Fruit fly (Drosophila melanogaster) whole organism, embryonic: Measurements from ENCODE around the gene AstC-R1.
A peak's percentile ranks its signal among the peaks of the same experiment; 100 is the strongest.

ENCODE experiments used
- Adf1 ChIP-seq: fragments of 200-800 bp; sonication (Bioruptor generic); IDR thresholded peaks from 2 replicates; pipeline ENCODE4 v1.3.6; 2022; ENCODE audit warnings: missing biosample characterization, missing genetic modification characterization
- Bteb2 ChIP-seq: fragments of 200-800 bp; sonication (Bioruptor generic); optimal IDR thresholded peaks from 2 replicates; lab custom pipeline; 2016; ENCODE audit warnings: missing biosample characterization, missing genetic modification characterization
- CG11723 ChIP-seq: fragments of 200-800 bp; sonication (Bioruptor generic); optimal IDR thresholded peaks from 2 replicates; lab custom pipeline; 2017; ENCODE audit warnings: missing biosample characterization, mild to moderate bottlenecking, missing genetic modification characterization
- CG14050 ChIP-seq: fragments of 200-800 bp; sonication (Bioruptor generic); IDR thresholded peaks from 3 replicates; pipeline ENCODE4 v1.3.6; 2022; ENCODE audit warnings: missing biosample characterization, missing genetic modification characterization
- CG14667 ChIP-seq: fragments of 200-800 bp; sonication (Bioruptor generic); IDR thresholded peaks from 2 replicates; pipeline ENCODE4 v1.3.6; 2022; ENCODE audit warnings: missing biosample characterization, missing genetic modification characterization
- CG14710 ChIP-seq: fragments of 200-800 bp; sonication (Bioruptor generic); optimal IDR thresholded peaks from 3 replicates; lab custom pipeline; 2019; ENCODE audit warnings: missing biosample characterization, mild to moderate bottlenecking, missing genetic modification characterization, moderate library complexity
- CG14860 ChIP-seq: fragments of 200-800 bp; sonication (Bioruptor generic); IDR thresholded peaks from 3 replicates; pipeline ENCODE4 v1.3.6; 2022; ENCODE audit warnings: missing biosample characterization, missing genetic modification characterization; ENCODE audit not compliant: partially characterized antibody
- CG15269 ChIP-seq: fragments of 200-800 bp; sonication (Bioruptor generic); optimal IDR thresholded peaks from 2 replicates; lab custom pipeline; 2018; ENCODE audit warnings: missing biosample characterization, mild to moderate bottlenecking, missing genetic modification characterization, moderate library complexity
- CG17186 ChIP-seq: fragments of 200-800 bp; sonication (Bioruptor generic); optimal IDR thresholded peaks from 3 replicates; lab custom pipeline; 2017; ENCODE audit warnings: missing biosample characterization, missing genetic modification reagents, missing genetic modification characterization
- CG17328 ChIP-seq: fragments of 200-800 bp; sonication (Bioruptor generic); IDR thresholded peaks from 2 replicates; pipeline ENCODE4 v1.3.6; 2022; ENCODE audit warnings: missing biosample characterization, missing genetic modification characterization
- CG2120 ChIP-seq: fragments of 200-800 bp; sonication (Bioruptor generic); optimal IDR thresholded peaks from 3 replicates; lab custom pipeline; 2016; ENCODE audit warnings: missing biosample characterization, missing genetic modification characterization
- CG2199 ChIP-seq: fragments of 200-800 bp; sonication (Bioruptor generic); IDR thresholded peaks from 3 replicates; pipeline ENCODE4 v1.3.6; 2022; ENCODE audit warnings: missing biosample characterization, missing genetic modification characterization
- CG2678 ChIP-seq: fragments of 200-800 bp; sonication (Bioruptor generic); optimal IDR thresholded peaks from 3 replicates; lab custom pipeline; 2019; ENCODE audit warnings: missing biosample characterization, mild to moderate bottlenecking, missing genetic modification characterization, moderate library complexity
- CG34224 ChIP-seq: fragments of 200-800 bp; sonication (Bioruptor generic); IDR thresholded peaks from 3 replicates; pipeline ENCODE4 v1.3.6; 2022; ENCODE audit warnings: missing biosample characterization, missing genetic modification characterization; ENCODE audit not compliant: partially characterized antibody
- CG7745 ChIP-seq: fragments of 200-800 bp; sonication (Bioruptor generic); optimal IDR thresholded peaks from 2 replicates; lab custom pipeline; 2018; ENCODE audit warnings: missing biosample characterization, mild to moderate bottlenecking, missing genetic modification characterization, moderate library complexity
- CG7928 ChIP-seq: fragments of 200-800 bp; sonication (Bioruptor generic); optimal IDR thresholded peaks from 2 replicates; lab custom pipeline; 2017; ENCODE audit warnings: missing biosample characterization, mild to moderate bottlenecking, missing genetic modification characterization
- CG8359 ChIP-seq: fragments of 200-800 bp; sonication (Bioruptor generic); optimal IDR thresholded peaks from 2 replicates; lab custom pipeline; 2017; ENCODE audit warnings: missing biosample characterization, mild to moderate bottlenecking, missing genetic modification characterization, borderline replicate concordance
- CTCF ChIP-seq: fragments of 200-800 bp; sonication (Bioruptor generic); optimal IDR thresholded peaks from 2 replicates; lab custom pipeline; 2017; ENCODE audit warnings: missing biosample characterization, mild to moderate bottlenecking, missing genetic modification characterization, moderate library complexity
- D19A ChIP-seq: fragments of 200-800 bp; optimal IDR thresholded peaks from 3 replicates; lab custom pipeline; 2019; ENCODE audit warnings: missing biosample characterization, mild to moderate bottlenecking, missing genetic modification characterization, moderate library complexity
- Dip2 ChIP-seq: fragments of 200-800 bp; sonication (Bioruptor generic); IDR thresholded peaks from 2 replicates; pipeline ENCODE4 v1.3.6; 2022; ENCODE audit warnings: missing biosample characterization, missing genetic modification characterization
- Dll ChIP-seq: fragments of 200-800 bp; sonication (Bioruptor generic); IDR thresholded peaks from 4 replicates; pipeline ENCODE4 v1.3.6; 2022; ENCODE audit warnings: missing biosample characterization, missing genetic modification characterization; ENCODE audit not compliant: partially characterized antibody
- Doc2 ChIP-seq: fragments of 200-800 bp; sonication (Bioruptor generic); IDR thresholded peaks from 2 replicates; pipeline ENCODE4 v1.3.6; 2022; ENCODE audit warnings: missing biosample characterization, missing genetic modification characterization
- Dp ChIP-seq: fragments of 200-800 bp; sonication (Bioruptor generic); optimal IDR thresholded peaks from 2 replicates; lab custom pipeline; 2018; ENCODE audit warnings: missing biosample characterization, mild to moderate bottlenecking, missing genetic modification characterization, moderate library complexity
- Dref ChIP-seq: fragments of 200-800 bp; sonication (Bioruptor generic); IDR thresholded peaks from 2 replicates; pipeline ENCODE4 v1.3.6; 2022; ENCODE audit warnings: missing biosample characterization, missing genetic modification characterization
- Ets65A ChIP-seq: fragments of 200-800 bp; sonication (Bioruptor generic); peaks from one replicate; lab custom pipeline; 2016; ENCODE audit warnings: missing biosample characterization, missing genetic modification characterization
- H2.0 ChIP-seq: fragments of 200-800 bp; sonication (Bioruptor generic); IDR thresholded peaks from 2 replicates; pipeline ENCODE4 v1.3.6; 2022; ENCODE audit warnings: missing biosample characterization, missing genetic modification characterization
- Hsf ChIP-seq: fragments of 200-800 bp; sonication (Bioruptor generic); optimal IDR thresholded peaks from 3 replicates; lab custom pipeline; 2016; ENCODE audit warnings: missing biosample characterization, missing genetic modification characterization
- Lpt ChIP-seq: fragments of >200 bp; optimal IDR thresholded peaks from 2 replicates; lab custom pipeline; 2018; ENCODE audit warnings: missing biosample characterization, missing genetic modification characterization
- MESR4 ChIP-seq: fragments of 200-800 bp; sonication (Bioruptor generic); optimal IDR thresholded peaks from 2 replicates; lab custom pipeline; 2018; ENCODE audit warnings: missing biosample characterization, mild to moderate bottlenecking, missing genetic modification characterization, moderate library complexity
- Tbp ChIP-seq: fragments of >200 bp; optimal IDR thresholded peaks from 2 replicates; lab custom pipeline; 2018; ENCODE audit warnings: missing biosample characterization, missing genetic modification characterization
- Usf ChIP-seq: fragments of 200-800 bp; sonication (Bioruptor generic); optimal IDR thresholded peaks from 2 replicates; lab custom pipeline; 2017; ENCODE audit warnings: missing genotype, missing biosample characterization, missing genetic modification characterization
- bbx ChIP-seq: fragments of 200-800 bp; sonication (Bioruptor generic); IDR thresholded peaks from 2 replicates; pipeline ENCODE4 v1.3.6; 2022; ENCODE audit warnings: missing biosample characterization, missing genetic modification characterization; ENCODE audit not compliant: partially characterized antibody
- bowl ChIP-seq: fragments of 200-800 bp; sonication (Bioruptor generic); IDR thresholded peaks from 2 replicates; pipeline ENCODE4 v1.3.6; 2022; ENCODE audit warnings: missing biosample characterization, missing genetic modification characterization
- btn ChIP-seq: fragments of 200-800 bp; sonication (Bioruptor generic); optimal IDR thresholded peaks from 2 replicates; lab custom pipeline; 2016; ENCODE audit warnings: missing biosample characterization, missing genetic modification characterization
- cas ChIP-seq: fragments of 200-800 bp; sonication (Bioruptor generic); IDR thresholded peaks from 2 replicates; pipeline ENCODE4 v1.3.6; 2022; ENCODE audit warnings: missing biosample characterization, missing genetic modification characterization
- crp ChIP-seq, 2 experiments: fragments of 200-800 bp; sonication (Bioruptor generic); optimal IDR thresholded peaks; 2 replicates in 1 of 2; 3 replicates in 1 of 2; lab custom pipeline; 2017; ENCODE audit warnings: missing biosample characterization in 2 of 2, missing genetic modification characterization in 2 of 2, mild to moderate bottlenecking in 1 of 2, moderate library complexity in 1 of 2
- dpn ChIP-seq, 2 experiments: fragments of 200-800 bp; sonication (Bioruptor generic); optimal IDR thresholded peaks; 3 replicates each; lab custom pipeline; 2016; ENCODE audit warnings: missing biosample characterization in 2 of 2, missing genetic modification characterization in 2 of 2
- dysf ChIP-seq: fragments of 200-800 bp; sonication (Bioruptor generic); IDR thresholded peaks from 3 replicates; pipeline ENCODE4 v1.3.6; 2022; ENCODE audit warnings: missing biosample characterization, missing genetic modification characterization
- esg ChIP-seq: fragments of 200-800 bp; sonication (Bioruptor generic); conservative IDR thresholded peaks from 2 replicates; pipeline ENCODE4 v1.3.6; 2022; ENCODE audit warnings: missing biosample characterization, missing genetic modification characterization
- fru ChIP-seq: fragments of >200 bp; optimal IDR thresholded peaks from 2 replicates; lab custom pipeline; 2017
- h ChIP-seq: fragments of >200 bp; optimal IDR thresholded peaks from 2 replicates; lab custom pipeline; 2017
- her ChIP-seq: fragments of 200-800 bp; sonication (Bioruptor generic); optimal IDR thresholded peaks from 2 replicates; lab custom pipeline; 2016; ENCODE audit warnings: missing biosample characterization, missing genetic modification characterization
- insv ChIP-seq, 2 experiments: fragments of 200-800 bp; sonication (Bioruptor generic); optimal IDR thresholded peaks; 3 replicates each; lab custom pipeline; 2016 to 2018; ENCODE audit warnings: missing biosample characterization in 2 of 2, missing genetic modification characterization in 2 of 2
- kah ChIP-seq: fragments of 200-800 bp; sonication (Bioruptor generic); optimal IDR thresholded peaks from 2 replicates; lab custom pipeline; 2018; ENCODE audit warnings: missing biosample characterization, mild to moderate bottlenecking, missing genetic modification characterization
- nau ChIP-seq: fragments of 200-800 bp; sonication (Bioruptor generic); optimal IDR thresholded peaks from 3 replicates; lab custom pipeline; 2017; ENCODE audit warnings: missing biosample characterization, mild to moderate bottlenecking, missing genetic modification characterization, missing genetic modification reagents
- pb ChIP-seq: fragments of 200-800 bp; sonication (Bioruptor generic); optimal IDR thresholded peaks from 3 replicates; lab custom pipeline; 2016; ENCODE audit warnings: missing biosample characterization, missing genetic modification characterization
- psq ChIP-seq: fragments of 200-800 bp; sonication (Bioruptor generic); optimal IDR thresholded peaks from 2 replicates; lab custom pipeline; 2017; ENCODE audit warnings: missing biosample characterization, missing genetic modification characterization
- seq ChIP-seq: fragments of 200-800 bp; sonication (Bioruptor generic); IDR thresholded peaks from 2 replicates; pipeline ENCODE4 v1.3.6; 2022; ENCODE audit warnings: missing biosample characterization, missing genetic modification characterization
- sug ChIP-seq: fragments of 200-800 bp; optimal IDR thresholded peaks from 2 replicates; lab custom pipeline; 2019; ENCODE audit warnings: missing biosample characterization, mild to moderate bottlenecking, missing genetic modification characterization, moderate library complexity
- trem ChIP-seq: fragments of 200-800 bp; optimal IDR thresholded peaks from 3 replicates; lab custom pipeline; 2019; ENCODE audit warnings: missing biosample characterization, mild to moderate bottlenecking, missing genetic modification characterization, moderate library complexity
- usp ChIP-seq: fragments of >200 bp; optimal IDR thresholded peaks from 2 replicates; lab custom pipeline; 2017; ENCODE audit warnings: missing biosample characterization, missing genetic modification characterization
- zf30C ChIP-seq: fragments of 200-800 bp; sonication (Bioruptor generic); optimal IDR thresholded peaks from 3 replicates; lab custom pipeline; 2018; ENCODE audit warnings: missing biosample characterization, mild to moderate bottlenecking, missing genetic modification characterization

The AstC-R1 gene

DNA sequence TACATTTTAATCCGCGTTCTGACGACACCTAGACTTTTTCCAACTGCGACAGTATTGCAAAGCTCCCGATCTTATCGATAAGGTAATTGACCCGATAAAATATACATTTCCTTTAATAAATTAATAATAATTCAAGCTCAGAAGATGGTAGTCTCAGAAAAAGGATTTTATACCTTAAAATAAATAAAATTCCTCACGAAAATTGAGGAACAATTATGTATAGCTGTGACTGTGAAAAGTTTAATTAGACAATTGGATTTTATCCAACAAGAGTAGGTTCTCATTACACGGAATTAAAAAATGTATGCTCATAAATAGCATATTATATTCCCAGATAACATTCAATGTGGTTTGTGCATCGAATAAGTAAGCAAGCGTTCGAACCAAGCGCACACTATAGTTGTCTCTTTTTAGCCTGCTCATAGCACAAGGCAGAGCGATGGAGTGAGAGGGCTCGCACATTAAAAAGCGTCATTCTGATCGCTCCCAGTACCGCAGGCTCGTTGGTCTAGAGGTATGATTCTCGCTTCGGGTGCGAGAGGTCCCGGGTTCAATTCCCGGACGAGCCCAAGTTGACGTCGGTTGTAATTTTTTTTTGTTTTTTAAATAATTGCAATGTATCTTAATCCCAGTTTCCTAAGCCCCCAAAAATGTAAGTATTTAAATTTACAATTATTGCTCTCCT is 58.0 kb downstream of the AstC-R1 start, which contains the start of the genes CG13380 and CG4174 (continued):
- TF ChIP-seq CG17186 (GFP tag; lab: Kevin White, UChicago) (no peak), Dll (GFP tag; lab: Robert Waterston, UW) (peak; percentile 51; the same call in 1 of the 4 replicates), trem (peak; percentile 33), CG7745 (no peak), sug (no peak), kah (no peak), CG2678 (no peak), h (lab: Kevin White, UChicago) (no peak), bbx (peak; percentile 93), dysf (GFP tag; lab: Robert Waterston, UW) (0 out of 3 replicates have a peak, but pooled peaks have one; percentile 13), btn (GFP tag; lab: Kevin White, UChicago) (no peak), dpn (GFP tag; optimal IDR thresholded peaks at IDR 0.05; lab: Kevin White, UChicago) (peak in 1 of 2 experiments; percentile 21), Usf (GFP tag; lab: Kevin White, UChicago) (no peak), Dref (GFP tag; lab: Robert Waterston, UW) (peak; percentile 27; the same call in 1 of the 2 replicates), pb (GFP tag; lab: Kevin White, UChicago) (no peak), CG8359 (no peak), CG15269 (tag; lab: Kevin White, UChicago) (no peak), CG14050 (GFP tag; lab: Robert Waterston, UW) (no peak), D19A (tag; lab: Kevin White, UChicago) (no peak), Bteb2 (no peak), crp (GFP tag; optimal IDR thresholded peaks at IDR 0.05; lab: Kevin White, UChicago) (no peak), Dip2 (GFP tag; lab: Robert Waterston, UW) (no peak), psq (GFP tag; lab: Kevin White, UChicago) (no peak), cas (GFP tag; lab: Robert Waterston, UW) (no peak), usp (GFP tag; lab: Kevin White, UChicago) (no peak), Hsf (GFP tag; lab: Kevin White, UChicago) (no peak), insv (GFP tag; optimal IDR thresholded peaks at IDR 0.05; lab: Kevin White, UChicago) (peak in 1 of 2 experiments; percentile 96), MESR4 (GFP tag; lab: Kevin White, UChicago) (no peak), CG2120 (GFP tag; lab: Kevin White, UChicago) (no peak), Lpt (GFP tag; lab: Kevin White, UChicago) (no peak), fru (no peak), seq (GFP tag; lab: Robert Waterston, UW) (0 out of 2 replicates have a peak, but pooled peaks have one; percentile 32), Adf1 (GFP tag; lab: Robert Waterston, UW) (peak; percentile 47; the same call in 1 of the 2 replicates), nau (GFP tag; lab: Kevin White, UChicago) (no peak), CG14667 (GFP tag; lab: Robert Waterston, UW) (no peak), CTCF (GFP tag; lab: Kevin White, UChicago) (peak; percentile 75), CG11723 (GFP tag; lab: Kevin White, UChicago) (no peak), Doc2 (GFP tag; lab: Robert Waterston, UW) (no peak), H2.0 (GFP tag; lab: Robert Waterston, UW) (no peak), CG14710 (tag; lab: Kevin White, UChicago) (no peak), CG34224 (peak; percentile 78), her (GFP tag; lab: Kevin White, UChicago) (peak; percentile 41), CG14860 (GFP tag; lab: Robert Waterston, UW) (peak; percentile 92), Ets65A (GFP tag; lab: Kevin White, UChicago) (no peak), Dp (GFP tag; lab: Kevin White, UChicago) (peak; percentile 5), esg (no peak), zf30C (no peak), CG7928 (GFP tag; lab: Kevin White, UChicago) (no peak), CG2199 (GFP tag; lab: Robert Waterston, UW) (peak; percentile 97), CG17328 (GFP tag; lab: Robert Waterston, UW) (no peak), bowl (GFP tag; lab: Robert Waterston, UW) (no peak), Tbp (GFP tag; lab: Kevin White, UChicago) (no peak)
